Fruit fly (Drosophila melanogaster) whole organism, prepupa: ENCODE data around the gene CG13116.

Experiments
- Blimp-1 ChIP-seq: fragments of 200-800 bp; sonication (Bioruptor generic); optimal IDR thresholded peaks from 3 replicates; lab custom pipeline; 2017; ENCODE audit warnings: missing biosample characterization, missing genetic modification characterization, mild to moderate bottlenecking, moderate library complexity, missing genetic modification reagents
- CG10631 ChIP-seq: fragments of 200-800 bp; sonication (Bioruptor generic); optimal IDR thresholded peaks from 2 replicates; lab custom pipeline; 2016; ENCODE audit warnings: missing biosample characterization, missing genetic modification characterization
- CG15336 ChIP-seq: fragments of 200-800 bp; sonication (Bioruptor generic); IDR thresholded peaks from 2 replicates; pipeline ENCODE4 v1.3.6; 2022; ENCODE audit warnings: missing biosample characterization, missing genetic modification characterization
- CG1621 ChIP-seq: fragments of 200-800 bp; sonication (Bioruptor generic); optimal IDR thresholded peaks from 3 replicates; lab custom pipeline; 2018; ENCODE audit warnings: missing biosample characterization, mild to moderate bottlenecking, missing genetic modification characterization
- CG34406 ChIP-seq: fragments of 200-800 bp; sonication (Bioruptor generic); optimal IDR thresholded peaks from 3 replicates; lab custom pipeline; 2016; ENCODE audit warnings: missing biosample characterization, missing genetic modification characterization
- CG6792 ChIP-seq: fragments of 200-800 bp; sonication (Bioruptor generic); optimal IDR thresholded peaks from 3 replicates; lab custom pipeline; 2016; ENCODE audit warnings: missing biosample characterization, missing genetic modification characterization
- CG6808 ChIP-seq: fragments of 200-800 bp; sonication (Bioruptor generic); optimal IDR thresholded peaks from 3 replicates; lab custom pipeline; 2017; ENCODE audit warnings: missing biosample characterization, missing genetic modification characterization, mild to moderate bottlenecking, moderate library complexity, missing genetic modification reagents
- CG7368 ChIP-seq: fragments of 200-800 bp; sonication (Bioruptor generic); optimal IDR thresholded peaks from 3 replicates; lab custom pipeline; 2016; ENCODE audit warnings: missing biosample characterization, missing genetic modification characterization
- CG8319 ChIP-seq: fragments of 200-800 bp; sonication (Bioruptor generic); optimal IDR thresholded peaks from 3 replicates; lab custom pipeline; 2016; ENCODE audit warnings: missing biosample characterization, missing genetic modification characterization
- CG8632 ChIP-seq: fragments of 200-800 bp; sonication (Bioruptor generic); optimal IDR thresholded peaks from 3 replicates; lab custom pipeline; 2016; ENCODE audit warnings: missing biosample characterization, missing genetic modification characterization
- Gug ChIP-seq: fragments of 200-800 bp; sonication (Bioruptor generic); IDR thresholded peaks from 2 replicates; pipeline ENCODE4 v1.3.6; 2022; ENCODE audit warnings: missing biosample characterization, missing genetic modification characterization
- acj6 ChIP-seq: fragments of 200-800 bp; sonication (Bioruptor generic); optimal IDR thresholded peaks from 3 replicates; lab custom pipeline; 2016; ENCODE audit warnings: missing biosample characterization, missing genetic modification characterization
- fd85E ChIP-seq: fragments of 200-800 bp; sonication (Bioruptor generic); optimal IDR thresholded peaks from 3 replicates; lab custom pipeline; 2016; ENCODE audit warnings: missing biosample characterization, missing genetic modification characterization

DNA sequence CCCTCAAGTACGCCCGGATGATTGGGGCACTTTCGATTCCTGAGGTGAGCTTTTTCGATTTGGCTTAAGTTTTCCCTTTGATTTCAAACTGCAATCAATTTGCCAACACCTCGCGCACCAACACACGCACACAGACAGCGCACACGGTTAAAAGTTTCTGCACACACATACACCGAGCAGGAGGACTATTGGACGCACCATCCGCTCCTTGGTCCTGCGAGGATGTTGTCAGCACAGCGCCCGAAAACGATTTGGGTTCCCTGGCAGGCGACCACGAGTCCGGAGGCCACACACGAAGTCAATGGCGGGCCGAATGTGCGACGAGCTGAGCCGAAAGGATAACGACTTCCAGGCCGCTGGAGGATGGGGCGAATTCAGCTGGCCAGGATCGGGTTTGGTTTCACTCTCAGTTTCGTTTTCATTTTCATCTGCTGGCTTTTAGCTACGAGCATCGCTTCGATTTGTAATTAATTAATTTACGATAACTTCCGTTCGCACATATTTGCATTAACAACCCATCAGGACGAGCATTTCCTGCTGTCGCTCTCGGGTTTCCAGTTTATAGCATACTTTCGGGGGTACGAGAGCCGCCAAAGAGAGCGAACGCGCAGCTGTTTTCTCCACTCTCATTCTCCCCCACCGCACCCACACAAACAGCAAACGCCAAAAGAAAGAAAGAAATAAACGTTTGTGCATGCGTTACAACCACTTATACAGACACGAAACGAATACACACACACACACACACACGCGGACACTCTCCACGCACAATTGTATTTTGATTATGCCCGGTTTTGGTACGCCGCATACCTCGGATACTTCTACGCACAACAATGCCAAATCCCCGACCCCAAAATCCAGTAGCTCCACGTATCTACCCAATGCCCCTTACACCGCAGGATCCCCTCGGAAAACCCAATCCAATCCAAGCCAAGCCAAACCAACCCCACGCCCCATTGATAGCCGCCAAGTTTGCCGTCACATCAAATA, 16.8 kb downstream of the CG13116 start, which contains the start of gene Nckx30C:
- TF ChIP-seq CG7368 (GFP tag; lab: Kevin White, UChicago) (no peak), CG34406 (GFP tag; lab: Kevin White, UChicago) (no peak), CG10631 (no peak), CG6792 (GFP tag; lab: Kevin White, UChicago) (no peak), fd85E (GFP tag; lab: Kevin White, UChicago) (no peak), Blimp-1 (GFP tag; lab: Kevin White, UChicago) (no peak), acj6 (no peak), CG1621 (tag; lab: Kevin White, UChicago) (no peak), CG8632 (no peak), Gug (no peak), CG8319 (GFP tag; lab: Kevin White, UChicago) (no peak), CG15336 (GFP tag; lab: Robert Waterston, UW) (no peak), CG6808 (no peak)
